Fruit fly (Drosophila melanogaster): ENCODE measurements around the gene CG10300.

The CG10300 gene

dm6 chr3R:23673084-23673483, 38.2 kb upstream of the CG10300 start:
- TF ChIP-seq rn (GFP tag; IDR thresholded peaks at IDR 0.05) (0 out of 2 replicates have a peak, but pooled peaks have one; percentile 32), D1 (tag; optimal IDR thresholded peaks at IDR 0.05) (no peak)

- TF ChIP-seq CG32121 (GFP tag; IDR thresholded peaks at IDR 0.05), result no peak
- TF ChIP-seq CG17806 (tag; optimal IDR thresholded peaks at IDR 0.05), result no peak
- peak; percentile 24 for TF ChIP-seq Pif1A (GFP tag; optimal IDR thresholded peaks at IDR 0.05)
- TF ChIP-seq CG15710 (tag; optimal IDR thresholded peaks at IDR 0.05), result no peak
- TF ChIP-seq Pif1B (GFP tag; optimal IDR thresholded peaks at IDR 0.05), result no peak
- TF ChIP-seq Ets98B (GFP tag; IDR thresholded peaks at IDR 0.05), result no peak
- TF ChIP-seq Snoo (tag; optimal IDR thresholded peaks at IDR 0.05), result peak; percentile 46
These were observed 37.0 kb upstream of the CG10300 start for dm6 chr3R:23674369-23674768.

- no peak for TF ChIP-seq EcR (GFP tag; optimal IDR thresholded peaks at IDR 0.05)
- TF ChIP-seq CG12605 (GFP tag; IDR thresholded peaks at IDR 0.05), result no peak
- no peak for TF ChIP-seq Ets98B (GFP tag; IDR thresholded peaks at IDR 0.05)
- peak; percentile 20 for TF ChIP-seq Pif1B (GFP tag; optimal IDR thresholded peaks at IDR 0.05)
- TF ChIP-seq CG10348 (GFP tag; IDR thresholded peaks at IDR 0.05), result no peak
- peak; percentile 61 for TF ChIP-seq CG14655 (GFP tag; optimal IDR thresholded peaks at IDR 0.05)
- no peak for TF ChIP-seq CG34367 (tag; optimal IDR thresholded peaks at IDR 0.05)
- TF ChIP-seq CG32121 (GFP tag; IDR thresholded peaks at IDR 0.05), result 0 out of 2 replicates have a peak, but pooled peaks have one; percentile 17
- TF ChIP-seq gl (tag; optimal IDR thresholded peaks at IDR 0.05), result no peak
- TF ChIP-seq CG17806 (tag; optimal IDR thresholded peaks at IDR 0.05), result no peak
- no peak for TF ChIP-seq fd96Ca (GFP tag; IDR thresholded peaks at IDR 0.05)
- TF ChIP-seq CG4496 (GFP tag; IDR thresholded peaks at IDR 0.05), result no peak
- TF ChIP-seq CG9948 (tag; optimal IDR thresholded peaks at IDR 0.05), result no peak
- TF ChIP-seq D1 (tag; optimal IDR thresholded peaks at IDR 0.05), result no peak
- peak; percentile 9 for TF ChIP-seq CG8301 (tag; optimal IDR thresholded peaks at IDR 0.05)
- no peak for TF ChIP-seq CG15710 (tag; optimal IDR thresholded peaks at IDR 0.05)
- no peak for TF ChIP-seq CG13204 (GFP tag; optimal IDR thresholded peaks at IDR 0.05)
- no peak for TF ChIP-seq rn (GFP tag; IDR thresholded peaks at IDR 0.05)
- no peak for TF ChIP-seq CG8159 (tag; optimal IDR thresholded peaks at IDR 0.05)
- TF ChIP-seq Pif1A (GFP tag; optimal IDR thresholded peaks at IDR 0.05), result no peak
- no peak for TF ChIP-seq Snoo (tag; optimal IDR thresholded peaks at IDR 0.05)
These were observed 35.7 kb upstream of the CG10300 start for dm6 chr3R:23675646-23676045.

- TF ChIP-seq CG13204 (GFP tag; optimal IDR thresholded peaks at IDR 0.05), result no peak
- no peak for TF ChIP-seq CG10348 (GFP tag; IDR thresholded peaks at IDR 0.05)
- TF ChIP-seq Pif1A (GFP tag; optimal IDR thresholded peaks at IDR 0.05), result no peak
- TF ChIP-seq gl (tag; optimal IDR thresholded peaks at IDR 0.05), result no peak
- TF ChIP-seq CG15710 (tag; optimal IDR thresholded peaks at IDR 0.05), result no peak
- no peak for TF ChIP-seq CG32121 (GFP tag; IDR thresholded peaks at IDR 0.05)
- no peak for TF ChIP-seq CG12605 (GFP tag; IDR thresholded peaks at IDR 0.05)
- no peak for TF ChIP-seq CG14655 (GFP tag; optimal IDR thresholded peaks at IDR 0.05)
- no peak for TF ChIP-seq EcR (GFP tag; optimal IDR thresholded peaks at IDR 0.05)
- TF ChIP-seq CG4496 (GFP tag; IDR thresholded peaks at IDR 0.05), result no peak
- no peak for TF ChIP-seq CG34367 (tag; optimal IDR thresholded peaks at IDR 0.05)
- TF ChIP-seq Pif1B (GFP tag; optimal IDR thresholded peaks at IDR 0.05), result no peak
- TF ChIP-seq Ets98B (GFP tag; IDR thresholded peaks at IDR 0.05), result no peak
- no peak for TF ChIP-seq CG9948 (tag; optimal IDR thresholded peaks at IDR 0.05)
- TF ChIP-seq Snoo (tag; optimal IDR thresholded peaks at IDR 0.05), result no peak
- TF ChIP-seq CG8301 (tag; optimal IDR thresholded peaks at IDR 0.05), result no peak
- TF ChIP-seq CG8159 (tag; optimal IDR thresholded peaks at IDR 0.05), result no peak
- TF ChIP-seq CG17806 (tag; optimal IDR thresholded peaks at IDR 0.05), result no peak
- no peak for TF ChIP-seq fd96Ca (GFP tag; IDR thresholded peaks at IDR 0.05)
- TF ChIP-seq D1 (tag; optimal IDR thresholded peaks at IDR 0.05), result no peak
These were observed 34.3 kb upstream of the CG10300 start, which contains the start of gene GILT3 for dm6 chr3R:23677058-23677457. TSS of gene GILT3 (plus strand) at chr3R:23677358.

dm6 chr3R:23678349-23679193, 32.8 kb upstream of the CG10300 start, which contains the start of gene GILT2:
TSS of gene GILT2 (plus strand) at chr3R:23678895.
- peak; percentile 65 for TF ChIP-seq CG32121 (GFP tag; IDR thresholded peaks at IDR 0.05)
- peak; percentile 64 for TF ChIP-seq CG17806 (tag; optimal IDR thresholded peaks at IDR 0.05)
- peak; percentile 40; the same call in 1 of the 2 replicates for TF ChIP-seq rn (GFP tag; IDR thresholded peaks at IDR 0.05)
- TF ChIP-seq CG9948 (tag; optimal IDR thresholded peaks at IDR 0.05), result peak; percentile 56
- TF ChIP-seq Pif1B (GFP tag; optimal IDR thresholded peaks at IDR 0.05), result peak; percentile 76
- TF ChIP-seq fd96Ca (GFP tag; IDR thresholded peaks at IDR 0.05), result peak; percentile 72
- no peak for TF ChIP-seq Pif1A (GFP tag; optimal IDR thresholded peaks at IDR 0.05)
- peak; percentile 69 for TF ChIP-seq CG15710 (tag; optimal IDR thresholded peaks at IDR 0.05)
- no peak for TF ChIP-seq gl (tag; optimal IDR thresholded peaks at IDR 0.05)
- peak; percentile 73 for TF ChIP-seq CG8159 (tag; optimal IDR thresholded peaks at IDR 0.05)
- TF ChIP-seq CG14655 (GFP tag; optimal IDR thresholded peaks at IDR 0.05), result no peak
- no peak for TF ChIP-seq D1 (tag; optimal IDR thresholded peaks at IDR 0.05)
- TF ChIP-seq CG13204 (GFP tag; optimal IDR thresholded peaks at IDR 0.05), result no peak
- no peak for TF ChIP-seq CG8301 (tag; optimal IDR thresholded peaks at IDR 0.05)
- TF ChIP-seq Ets98B (GFP tag; IDR thresholded peaks at IDR 0.05), result peak; percentile 77
- 0 out of 3 replicates have a peak, but pooled peaks have one; percentile 54 for TF ChIP-seq CG4496 (GFP tag; IDR thresholded peaks at IDR 0.05)
- peak; percentile 58 for TF ChIP-seq CG12605 (GFP tag; IDR thresholded peaks at IDR 0.05)
- TF ChIP-seq CG10348 (GFP tag; IDR thresholded peaks at IDR 0.05), result 0 out of 2 replicates have a peak, but pooled peaks have one; percentile 24
- no peak for TF ChIP-seq EcR (GFP tag; optimal IDR thresholded peaks at IDR 0.05)
- TF ChIP-seq Snoo (tag; optimal IDR thresholded peaks at IDR 0.05), result peak; percentile 87
- TF ChIP-seq CG34367 (tag; optimal IDR thresholded peaks at IDR 0.05), result peak; percentile 36

Measured in whole organism, pupa.